Worm (Caenorhabditis elegans): Measurements from ENCODE around the gene math-5.
"Not testable (repeated sequence)": the region's sequence is repeated elsewhere in the genome, so short reads cannot be mapped to it uniquely, and the experiment has no call there.

The math-5 gene

DNA sequence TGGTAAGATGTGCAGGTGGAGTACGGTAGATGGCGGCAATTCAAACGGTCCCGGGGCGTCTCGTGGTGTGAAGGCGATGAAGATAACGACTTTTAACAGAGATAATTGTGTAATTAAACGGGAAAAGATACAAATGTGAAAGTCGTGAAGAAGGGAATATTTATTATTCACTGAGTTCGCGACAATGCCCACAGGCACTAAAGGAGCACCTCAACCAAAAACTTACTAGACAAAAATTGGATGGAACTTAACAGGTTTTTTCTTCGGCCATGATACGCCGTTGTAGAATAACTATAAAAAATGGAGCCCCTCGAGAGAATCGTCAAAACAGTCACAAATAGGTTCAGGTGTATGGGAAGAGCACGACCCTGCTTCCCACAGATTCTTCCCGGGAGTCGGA, 20.3 kb downstream of the math-5 start, which contains the start of gene fbxb-98:
Gene fbxb-98, plus strand, starts transcription at position 301 of the 400 bp plus-strand sequence.
- TF ChIP-seq tra-1 (GFP tag; IDR thresholded peaks at IDR 0.05); set-16 (GFP tag; IDR thresholded peaks at IDR 0.05); mxl-2 (GFP tag; conservative IDR thresholded peaks at IDR 0.05): not testable (repeated sequence)

ce11 chrII:1861285-1861793, 21.3 kb downstream of the math-5 start, which contains the start of gene C16C4.18:
TSS of gene C16C4.18 (minus strand) at chrII:1861335.
- not testable (repeated sequence) for TF ChIP-seq php-3 (GFP tag; IDR thresholded peaks at IDR 0.05); nhr-48 (tag; optimal IDR thresholded peaks at IDR 0.05); aly-2 (tag; optimal IDR thresholded peaks at IDR 0.05)

ce11 chrII:1855447-1855846, 27.2 kb downstream of the math-5 start:
- TF ChIP-seq set-16 (GFP tag; IDR thresholded peaks at IDR 0.05) (0 out of 2 replicates have a peak, but pooled peaks have one; percentile 12), tra-1 (GFP tag; IDR thresholded peaks at IDR 0.05) (peak; percentile 99)

ce11 chrII:1854094-1854493, 28.5 kb downstream of the math-5 start, which contains the start of gene fbxb-95:
TSS of gene fbxb-95 (plus strand) at chrII:1854394.
- not testable (repeated sequence) for TF ChIP-seq sdz-12 (GFP tag; optimal IDR thresholded peaks at IDR 0.05); fkh-10 (GFP tag; optimal IDR thresholded peaks at IDR 0.05); nhr-10 (tag; optimal IDR thresholded peaks at IDR 0.05)

ce11 chrII:1852503-1852902, 30.1 kb downstream of the math-5 start, which contains the start of gene C52E2.2:
TSS of gene C52E2.2 (plus strand) at chrII:1852803.
- TF ChIP-seq egl-43 (GFP tag; IDR thresholded peaks at IDR 0.05), result no peak
- no peak for TF ChIP-seq lsy-2 (tag; optimal IDR thresholded peaks at IDR 0.05)
- TF ChIP-seq ceh-32 (tag; optimal IDR thresholded peaks at IDR 0.05; ENCODE audit: poor library complexity), result no peak
- no peak for TF ChIP-seq spr-3 (GFP tag; optimal IDR thresholded peaks at IDR 0.05)
- no peak for TF ChIP-seq dmd-9 (GFP tag; IDR thresholded peaks at IDR 0.05)

DNA sequence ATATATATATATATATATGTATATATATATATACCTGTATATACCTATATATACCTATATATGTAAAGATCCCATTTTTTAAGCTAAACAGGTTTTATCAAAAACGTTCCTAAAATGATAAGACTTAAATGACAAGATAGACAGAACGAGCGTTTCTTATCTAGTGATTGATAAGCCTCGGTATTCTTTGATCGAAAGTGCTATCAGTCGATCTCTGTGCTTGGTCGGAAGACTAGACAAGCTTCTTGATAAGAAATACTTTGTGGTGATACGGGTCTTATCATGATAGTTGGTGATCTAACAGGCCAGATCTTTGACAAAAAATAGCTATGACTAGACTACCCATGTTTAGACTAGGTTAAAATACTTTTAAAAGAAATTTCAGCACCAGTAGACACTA, 30.9 kb downstream of the math-5 start:
- TF ChIP-seq F10B5.3 (tag; optimal IDR thresholded peaks at IDR 0.05) (no peak), tra-1 (GFP tag; IDR thresholded peaks at IDR 0.05) (peak; percentile 97), dpl-1 (GFP tag; optimal IDR thresholded peaks at IDR 0.05) (no peak), aly-2 (tag; optimal IDR thresholded peaks at IDR 0.05) (no peak), tag-97 (GFP tag; IDR thresholded peaks at IDR 0.05) (no peak), spr-1 (tag; optimal IDR thresholded peaks at IDR 0.05) (no peak), lin-1 (GFP tag; IDR thresholded peaks at IDR 0.05) (peak; percentile 97), lim-7 (GFP tag; IDR thresholded peaks at IDR 0.05) (no peak), set-16 (GFP tag; IDR thresholded peaks at IDR 0.05) (no peak), fkh-10 (GFP tag; optimal IDR thresholded peaks at IDR 0.05) (no peak), ztf-11 (tag; optimal IDR thresholded peaks at IDR 0.05) (no peak), F49E8.2 (tag; optimal IDR thresholded peaks at IDR 0.05; ENCODE audit: borderline replicate concordance) (no peak), vab-7 (GFP tag; IDR thresholded peaks at IDR 0.05) (no peak), ZK337.2 (GFP tag; IDR thresholded peaks at IDR 0.05) (no peak), unc-130 (GFP tag; optimal IDR thresholded peaks at IDR 0.05) (no peak), nhr-6 (tag; optimal IDR thresholded peaks at IDR 0.05) (peak; percentile 57), nhr-41 (GFP tag; IDR thresholded peaks at IDR 0.05) (no peak), ceh-20 (GFP tag; IDR thresholded peaks at IDR 0.05) (no peak), lir-3 (tag; optimal IDR thresholded peaks at IDR 0.05) (no peak), rbr-2 (tag; optimal IDR thresholded peaks at IDR 0.05) (no peak), nhr-42 (GFP tag; IDR thresholded peaks at IDR 0.05) (peak; percentile 52; the same call in 1 of the 2 replicates), aha-1 (tag) (peak; percentile 38), mep-1 (tag; optimal IDR thresholded peaks at IDR 0.05) (no peak), Y75B8A.6 (GFP tag; IDR thresholded peaks at IDR 0.05) (no peak), sdz-12 (GFP tag; optimal IDR thresholded peaks at IDR 0.05) (no peak), skn-1 (tag; optimal IDR thresholded peaks at IDR 0.05) (no peak), hif-1 (tag; optimal IDR thresholded peaks at IDR 0.05) (no peak), ctbp-1 (GFP tag; IDR thresholded peaks at IDR 0.05) (no peak), mxl-3 (GFP tag; optimal IDR thresholded peaks at IDR 0.05) (peak; percentile 47), hlh-30 (tag; optimal IDR thresholded peaks at IDR 0.05; ENCODE audit: insufficient read depth) (peak; percentile 2), fos-1 (tag; optimal IDR thresholded peaks at IDR 0.05) (no peak)
